Fruit fly (Drosophila melanogaster) whole organism, prepupa: ENCODE data around the gene TTLL6B.

Experiments used
- CG10631 ChIP-seq: fragments of 200-800 bp; sonication (Bioruptor generic); optimal IDR thresholded peaks from 2 replicates; lab custom pipeline; 2016; ENCODE audit warnings: missing biosample characterization, missing genetic modification characterization
- CG10669 ChIP-seq: fragments of 200-800 bp; sonication (Bioruptor generic); optimal IDR thresholded peaks from 3 replicates; lab custom pipeline; 2018; ENCODE audit warnings: missing biosample characterization, mild to moderate bottlenecking, missing genetic modification characterization, moderate library complexity
- CG15336 ChIP-seq: fragments of 200-800 bp; sonication (Bioruptor generic); IDR thresholded peaks from 2 replicates; pipeline ENCODE4 v1.3.6; 2022; ENCODE audit warnings: missing biosample characterization, missing genetic modification characterization
- CG16779 ChIP-seq: fragments of 200-800 bp; sonication (Bioruptor generic); optimal IDR thresholded peaks from 3 replicates; lab custom pipeline; 2017; ENCODE audit warnings: missing biosample characterization, mild to moderate bottlenecking, missing genetic modification characterization
- CG3032 ChIP-seq: fragments of 200-800 bp; optimal IDR thresholded peaks from 2 replicates; lab custom pipeline; 2019; ENCODE audit warnings: missing biosample characterization, mild to moderate bottlenecking, missing genetic modification characterization, moderate library complexity
- CG32006 ChIP-seq: fragments of 200-800 bp; sonication (Bioruptor generic); optimal IDR thresholded peaks from 3 replicates; lab custom pipeline; 2017; ENCODE audit warnings: missing biosample characterization, mild to moderate bottlenecking, missing genetic modification characterization
- CG34406 ChIP-seq: fragments of 200-800 bp; sonication (Bioruptor generic); optimal IDR thresholded peaks from 3 replicates; lab custom pipeline; 2016; ENCODE audit warnings: missing biosample characterization, missing genetic modification characterization
- CG3919 ChIP-seq: fragments of 200-800 bp; sonication (Bioruptor generic); optimal IDR thresholded peaks from 3 replicates; lab custom pipeline; 2016; ENCODE audit warnings: missing biosample characterization, missing genetic modification characterization
- CG4318 ChIP-seq: fragments of 200-800 bp; sonication (Bioruptor generic); optimal IDR thresholded peaks from 3 replicates; lab custom pipeline; 2017; ENCODE audit warnings: missing biosample characterization, mild to moderate bottlenecking, missing genetic modification characterization
- CG6163 ChIP-seq: fragments of 200-800 bp; sonication (Bioruptor generic); IDR thresholded peaks from 3 replicates; pipeline ENCODE4 v1.3.6; 2022; ENCODE audit warnings: missing biosample characterization, missing genetic modification characterization
- CG6276 ChIP-seq: fragments of 200-800 bp; sonication (Bioruptor generic); optimal IDR thresholded peaks from 2 replicates; lab custom pipeline; 2017; ENCODE audit warnings: missing biosample characterization, mild to moderate bottlenecking, missing genetic modification characterization
- CG6792 ChIP-seq: fragments of 200-800 bp; sonication (Bioruptor generic); optimal IDR thresholded peaks from 3 replicates; lab custom pipeline; 2016; ENCODE audit warnings: missing biosample characterization, missing genetic modification characterization
- CG6808 ChIP-seq: fragments of 200-800 bp; sonication (Bioruptor generic); optimal IDR thresholded peaks from 3 replicates; lab custom pipeline; 2017; ENCODE audit warnings: missing biosample characterization, missing genetic modification characterization, mild to moderate bottlenecking, moderate library complexity, missing genetic modification reagents
- CG6854 ChIP-seq: fragments of 200-800 bp; sonication (Bioruptor generic); optimal IDR thresholded peaks from 2 replicates; lab custom pipeline; 2017; ENCODE audit warnings: missing biosample characterization, mild to moderate bottlenecking, missing genetic modification characterization
- CG8319 ChIP-seq: fragments of 200-800 bp; sonication (Bioruptor generic); optimal IDR thresholded peaks from 3 replicates; lab custom pipeline; 2016; ENCODE audit warnings: missing biosample characterization, missing genetic modification characterization
- CG9139 ChIP-seq: fragments of 200-800 bp; sonication (Bioruptor generic); optimal IDR thresholded peaks from 3 replicates; lab custom pipeline; 2017; ENCODE audit warnings: missing biosample characterization, mild to moderate bottlenecking, missing genetic modification characterization
- Eip75B ChIP-seq: fragments of 200-800 bp; sonication (Bioruptor generic); optimal IDR thresholded peaks from 3 replicates; lab custom pipeline; 2016; ENCODE audit warnings: missing biosample characterization, missing genetic modification characterization
- Eip78C ChIP-seq: fragments of 200-800 bp; sonication (Bioruptor generic); peaks from one replicate; lab custom pipeline; 2016; ENCODE audit warnings: missing biosample characterization, missing genetic modification characterization
- Ets21C ChIP-seq: fragments of 200-800 bp; sonication (Bioruptor generic); optimal IDR thresholded peaks from 3 replicates; lab custom pipeline; 2016; ENCODE audit warnings: missing biosample characterization, missing genetic modification characterization
- Ets96B ChIP-seq: fragments of 200-800 bp; optimal IDR thresholded peaks from 2 replicates; lab custom pipeline; 2019; ENCODE audit warnings: missing biosample characterization, mild to moderate bottlenecking, missing genetic modification characterization, moderate library complexity
- Gug ChIP-seq: fragments of 200-800 bp; sonication (Bioruptor generic); IDR thresholded peaks from 2 replicates; pipeline ENCODE4 v1.3.6; 2022; ENCODE audit warnings: missing biosample characterization, missing genetic modification characterization
- Hr39 ChIP-seq: fragments of 200-800 bp; sonication (Bioruptor generic); optimal IDR thresholded peaks from 2 replicates; lab custom pipeline; 2016; ENCODE audit warnings: missing biosample characterization, missing genetic modification characterization
- Hr4 ChIP-seq: fragments of 200-800 bp; sonication (Bioruptor generic); optimal IDR thresholded peaks from 3 replicates; lab custom pipeline; 2016; ENCODE audit warnings: missing biosample characterization, missing genetic modification characterization
- Met ChIP-seq: fragments of 200-800 bp; sonication (Bioruptor generic); optimal IDR thresholded peaks from 3 replicates; lab custom pipeline; 2016; ENCODE audit warnings: missing biosample characterization, missing genetic modification characterization
- OdsH ChIP-seq: fragments of 200-800 bp; sonication (Bioruptor generic); optimal IDR thresholded peaks from 3 replicates; lab custom pipeline; 2016; ENCODE audit warnings: missing biosample characterization, missing genetic modification characterization
- Smox ChIP-seq: fragments of 200-800 bp; sonication (Bioruptor generic); optimal IDR thresholded peaks from 3 replicates; lab custom pipeline; 2016; ENCODE audit warnings: missing biosample characterization, missing genetic modification characterization
- Sox14 ChIP-seq: fragments of 200-800 bp; sonication (Bioruptor generic); optimal IDR thresholded peaks from 3 replicates; lab custom pipeline; 2016; ENCODE audit warnings: missing biosample characterization, missing genetic modification characterization
- Sox15 ChIP-seq: fragments of 200-800 bp; sonication (Bioruptor generic); optimal IDR thresholded peaks from 3 replicates; lab custom pipeline; 2016; ENCODE audit warnings: missing biosample characterization, missing genetic modification characterization
- achi ChIP-seq: fragments of 200-800 bp; sonication (Bioruptor generic); optimal IDR thresholded peaks from 3 replicates; lab custom pipeline; 2016; ENCODE audit warnings: missing biosample characterization, missing genetic modification characterization
- acj6 ChIP-seq: fragments of 200-800 bp; sonication (Bioruptor generic); optimal IDR thresholded peaks from 3 replicates; lab custom pipeline; 2016; ENCODE audit warnings: missing biosample characterization, missing genetic modification characterization
- cyc ChIP-seq: fragments of 200-800 bp; sonication (Bioruptor generic); optimal IDR thresholded peaks from 3 replicates; lab custom pipeline; 2016; ENCODE audit warnings: missing biosample characterization, missing genetic modification characterization
- dac ChIP-seq: fragments of 200-800 bp; sonication (Bioruptor generic); optimal IDR thresholded peaks from 2 replicates; lab custom pipeline; 2017; ENCODE audit warnings: missing biosample characterization, mild to moderate bottlenecking, missing genetic modification characterization
- eg ChIP-seq: fragments of 200-800 bp; sonication (Bioruptor generic); IDR thresholded peaks from 3 replicates; pipeline ENCODE4 v1.3.6; 2022; ENCODE audit warnings: missing biosample characterization, missing genetic modification characterization
- esn ChIP-seq: fragments of 200-800 bp; sonication (Bioruptor generic); optimal IDR thresholded peaks from 2 replicates; lab custom pipeline; 2016; ENCODE audit warnings: missing biosample characterization, mild to moderate bottlenecking, missing genetic modification characterization, moderate library complexity
- fd59A ChIP-seq: fragments of 200-800 bp; sonication (Bioruptor generic); optimal IDR thresholded peaks from 2 replicates; lab custom pipeline; 2017; ENCODE audit warnings: missing biosample characterization, mild to moderate bottlenecking, missing genetic modification characterization, missing genetic modification reagents
- fkh ChIP-seq: fragments of 200-800 bp; sonication (Bioruptor generic); optimal IDR thresholded peaks from 3 replicates; lab custom pipeline; 2017; ENCODE audit warnings: missing biosample characterization, mild to moderate bottlenecking, missing genetic modification characterization, moderate library complexity
- net ChIP-seq: fragments of 200-800 bp; sonication (Bioruptor generic); optimal IDR thresholded peaks from 3 replicates; lab custom pipeline; 2016; ENCODE audit warnings: missing biosample characterization, missing genetic modification characterization
- pdm3 ChIP-seq: fragments of 200-800 bp; sonication (Bioruptor generic); optimal IDR thresholded peaks from 3 replicates; lab custom pipeline; 2016; ENCODE audit warnings: missing biosample characterization, missing genetic modification characterization
- salr ChIP-seq, 2 experiments: fragments of 200-800 bp; sonication (Bioruptor generic); optimal IDR thresholded peaks; 3 replicates each; lab custom pipeline; 2016 to 2018; ENCODE audit warnings: missing biosample characterization in 2 of 2, missing genetic modification characterization in 2 of 2, mild to moderate bottlenecking in 1 of 2
- svp ChIP-seq: fragments of 200-800 bp; sonication (Bioruptor generic); peaks from one replicate; lab custom pipeline; 2016; ENCODE audit warnings: missing biosample characterization, missing genetic modification characterization
- topi ChIP-seq: fragments of 200-800 bp; sonication (Bioruptor generic); optimal IDR thresholded peaks from 3 replicates; lab custom pipeline; 2016; ENCODE audit warnings: missing biosample characterization, missing genetic modification characterization
- vri ChIP-seq: fragments of 200-800 bp; sonication (Bioruptor generic); optimal IDR thresholded peaks from 3 replicates; lab custom pipeline; 2016; ENCODE audit warnings: missing biosample characterization, mild to moderate bottlenecking, missing genetic modification characterization

TTLL6B gene

dm6 chr3R:27292159-27292880 is 41.5 kb upstream of the TTLL6B start, which contains the start of gene CG3348 (continued):
- TF ChIP-seq CG8319 (no peak), CG10669 (GFP tag; lab: Kevin White, UChicago) (peak; percentile 10), CG6854 (GFP tag; lab: Kevin White, UChicago) (no peak), net (GFP tag; lab: Kevin White, UChicago) (no peak), CG10631 (GFP tag; lab: Kevin White, UChicago) (peak; percentile 2), CG32006 (GFP tag; lab: Kevin White, UChicago) (peak; percentile 13), svp (peak; percentile 76), fd59A (no peak), salr (GFP tag; optimal IDR thresholded peaks at IDR 0.05; lab: Kevin White, UChicago) (no peak), fkh (peak; percentile 56), CG3032 (tag; lab: Kevin White, UChicago) (no peak), CG4318 (no peak), vri (GFP tag; lab: Kevin White, UChicago) (peak; percentile 52), Smox (GFP tag; lab: Kevin White, UChicago) (peak; percentile 30), CG6276 (GFP tag; lab: Kevin White, UChicago) (no peak), achi (GFP tag; lab: Kevin White, UChicago) (peak; percentile 9), pdm3 (GFP tag; lab: Kevin White, UChicago) (peak; percentile 1), Ets96B (tag; lab: Kevin White, UChicago) (no peak), CG34406 (GFP tag; lab: Kevin White, UChicago) (no peak), Eip78C (GFP tag; lab: Kevin White, UChicago) (no peak)

- TF ChIP-seq pdm3 (GFP tag; lab: Kevin White, UChicago) (peak; percentile 26), CG6792 (GFP tag; lab: Kevin White, UChicago) (no peak), CG9139 (GFP tag; lab: Kevin White, UChicago) (no peak), Gug (GFP tag; lab: Robert Waterston, UW) (0 out of 2 replicates have a peak, but pooled peaks have one; percentile 17), esn (GFP tag; lab: Kevin White, UChicago) (peak; percentile 31), eg (GFP tag; lab: Robert Waterston, UW) (peak; percentile 74), CG32006 (GFP tag; lab: Kevin White, UChicago) (peak; percentile 71), net (GFP tag; lab: Kevin White, UChicago) (peak; percentile 1), Sox15 (GFP tag; lab: Kevin White, UChicago) (no peak), CG15336 (GFP tag; lab: Robert Waterston, UW) (peak; percentile 63; the same call in 1 of the 2 replicates), CG3032 (tag; lab: Kevin White, UChicago) (no peak), svp (peak; percentile 31), cyc (GFP tag; lab: Kevin White, UChicago) (peak; percentile 10), CG3919 (peak; percentile 44), OdsH (peak; percentile 29), CG6276 (GFP tag; lab: Kevin White, UChicago) (peak; percentile 43), Sox14 (GFP tag; lab: Kevin White, UChicago) (peak; percentile 44), dac (no peak), CG6808 (GFP tag; lab: Kevin White, UChicago) (no peak), acj6 (GFP tag; lab: Kevin White, UChicago) (peak; percentile 4), Hr39 (peak; percentile 11), Ets21C (GFP tag; lab: Kevin White, UChicago) (no peak), topi (no peak), Eip78C (GFP tag; lab: Kevin White, UChicago) (peak; percentile 70), CG16779 (tag; lab: Kevin White, UChicago) (peak; percentile 12), Met (GFP tag; lab: Kevin White, UChicago) (peak; percentile 41), Eip75B (GFP tag; lab: Kevin White, UChicago) (no peak), CG6163 (GFP tag; lab: Robert Waterston, UW) (peak; percentile 68; the same call in 2 of the 3 replicates), vri (GFP tag; lab: Kevin White, UChicago) (no peak), Hr4 (GFP tag; lab: Kevin White, UChicago) (peak; percentile 36)
Measured at dm6 chr3R:27289638-27290037, 38.8 kb upstream of the TTLL6B start.
